Worm (Caenorhabditis elegans): ENCODE measurements around the gene ergi-3.
A peak's percentile ranks its signal among the peaks of the same experiment; 100 is the strongest.

ergi-3 gene

DNA sequence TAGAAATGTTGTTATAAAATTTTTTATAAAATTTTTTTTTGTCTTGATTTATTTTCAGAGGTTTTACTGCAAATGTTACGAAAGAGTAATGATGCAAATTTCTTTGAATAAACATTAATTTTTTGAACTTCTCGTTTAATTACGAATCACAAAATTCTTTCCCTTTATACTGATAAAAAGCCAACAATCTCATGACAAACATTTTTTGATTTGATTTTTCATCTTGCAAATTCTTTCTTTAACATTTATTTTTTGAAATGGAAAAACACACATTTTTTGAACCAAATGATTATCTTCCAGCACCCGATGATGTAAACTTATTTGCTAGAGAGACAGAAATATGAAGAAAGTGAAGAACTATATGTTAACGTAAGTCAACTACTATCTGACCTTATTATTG, 3.6 kb upstream of the ergi-3 start, which contains the start of gene K09E9.1:
Gene K09E9.1 (plus strand): TSS at position 301 of the 400 bp plus-strand sequence.
- TF ChIP-seq unc-130 (tag; optimal IDR thresholded peaks at IDR 0.05) (no peak), dpl-1 (GFP tag; optimal IDR thresholded peaks at IDR 0.05) (no peak), elt-2 (tag; optimal IDR thresholded peaks at IDR 0.05) (no peak)

DNA sequence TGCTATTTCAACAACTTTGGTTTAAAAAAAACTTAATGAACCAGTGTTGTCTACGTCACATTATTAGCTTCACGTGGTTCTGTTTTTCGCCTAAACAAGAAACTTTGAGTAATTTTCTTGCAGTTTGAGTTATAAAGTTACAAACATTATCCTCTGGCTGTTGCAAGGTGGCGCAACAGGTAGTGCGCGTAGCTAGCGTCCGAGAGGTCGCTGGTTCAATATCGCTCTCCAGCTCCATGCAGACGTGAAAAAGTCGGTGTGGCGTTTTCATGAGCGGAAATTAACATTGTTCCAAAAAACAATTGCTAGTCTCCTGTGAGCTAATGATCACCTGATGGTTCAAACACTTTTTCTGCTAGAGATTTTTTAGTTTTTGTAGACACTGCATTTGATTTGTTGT, 2.7 kb upstream of the ergi-3 start:
- TF ChIP-seq lin-14 (GFP tag; optimal IDR thresholded peaks at IDR 0.05) (peak; percentile 34), swsn-7 (tag; optimal IDR thresholded peaks at IDR 0.05) (peak; percentile 11), lir-3 (tag; optimal IDR thresholded peaks at IDR 0.05; ENCODE audit: poor library complexity) (peak; percentile 1), lin-35 (GFP tag; optimal IDR thresholded peaks at IDR 0.05) (peak in 1 of 2 experiments; percentile 27), nhr-20 (tag; optimal IDR thresholded peaks at IDR 0.05) (peak; percentile 32), elt-2 (tag; optimal IDR thresholded peaks at IDR 0.05) (peak; percentile 37), lin-13 (GFP tag; optimal IDR thresholded peaks at IDR 0.05) (no peak), nhr-71 (tag; optimal IDR thresholded peaks at IDR 0.05) (peak; percentile 61), nhr-85 (tag) (peak; percentile 76), nhr-47 (tag; optimal IDR thresholded peaks at IDR 0.05) (peak; percentile 59), mep-1 (tag; optimal IDR thresholded peaks at IDR 0.05) (peak; percentile 37), jun-1 (tag; optimal IDR thresholded peaks at IDR 0.05) (no peak), fkh-8 (tag; optimal IDR thresholded peaks at IDR 0.05) (peak; percentile 62), snu-23 (GFP tag; optimal IDR thresholded peaks at IDR 0.05) (peak; percentile 50), nhr-90 (tag; optimal IDR thresholded peaks at IDR 0.05; ENCODE audit: poor library complexity) (peak; percentile 28), nhr-19 (GFP tag; conservative IDR thresholded peaks at IDR 0.05) (peak; percentile 36), ztf-11 (tag; optimal IDR thresholded peaks at IDR 0.05) (no peak), rnt-1 (tag; optimal IDR thresholded peaks at IDR 0.05) (peak; percentile 36), aha-1 (tag; optimal IDR thresholded peaks at IDR 0.05) (no peak)

DNA sequence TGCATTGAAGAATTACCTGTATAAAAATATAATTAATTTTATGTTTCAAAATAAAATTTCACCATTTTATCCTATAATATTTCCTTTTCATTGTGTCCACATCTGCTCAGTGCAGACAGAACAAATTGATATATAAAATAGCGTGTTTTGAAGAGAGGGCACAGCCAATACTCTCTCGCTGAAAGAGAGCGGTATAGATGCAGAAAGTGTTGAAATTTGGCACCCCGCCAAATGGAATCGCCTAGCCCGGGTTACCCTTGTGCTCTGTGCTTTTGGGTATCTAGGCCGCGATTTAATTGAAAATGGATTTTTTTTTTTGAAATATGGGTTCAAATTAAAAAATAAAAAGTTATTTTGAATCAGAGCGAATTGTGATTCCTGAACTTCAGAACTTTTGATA, 615 bp upstream of the ergi-3 start:
- TF ChIP-seq dpl-1 (GFP tag; optimal IDR thresholded peaks at IDR 0.05) (no peak), efl-1 (optimal IDR thresholded peaks at IDR 0.05) (peak in 1 of 2 experiments; percentile 21), efl-1 (GFP tag; optimal IDR thresholded peaks at IDR 0.05 in 1 of 2) (no peak), ceh-82 (tag; optimal IDR thresholded peaks at IDR 0.05) (peak in 2 of 3 experiments; percentile 4 to 46), lin-39 (tag; optimal IDR thresholded peaks at IDR 0.05) (no peak), nhr-12 (tag; optimal IDR thresholded peaks at IDR 0.05) (no peak), nhr-11 (tag; optimal IDR thresholded peaks at IDR 0.05) (no peak), sptf-1 (tag; optimal IDR thresholded peaks at IDR 0.05) (no peak), nhr-84 (tag; optimal IDR thresholded peaks at IDR 0.05) (no peak), swsn-7 (tag; optimal IDR thresholded peaks at IDR 0.05) (peak; percentile 15), skn-1 (tag; optimal IDR thresholded peaks at IDR 0.05) (peak; percentile 58), nhr-20 (tag; optimal IDR thresholded peaks at IDR 0.05) (no peak), ztf-11 (tag; optimal IDR thresholded peaks at IDR 0.05) (no peak), sup-37 (GFP tag; optimal IDR thresholded peaks at IDR 0.05) (no peak), xbp-1 (tag; optimal IDR thresholded peaks at IDR 0.05) (no peak), fkh-4 (tag; optimal IDR thresholded peaks at IDR 0.05; ENCODE audit: borderline replicate concordance) (no peak), C34B4.2 (tag; optimal IDR thresholded peaks at IDR 0.05) (no peak), fkh-8 (tag; optimal IDR thresholded peaks at IDR 0.05) (peak; percentile 44), lin-35 (GFP tag; optimal IDR thresholded peaks at IDR 0.05) (no peak), lin-13 (GFP tag; optimal IDR thresholded peaks at IDR 0.05) (no peak), lsy-2 (tag; optimal IDR thresholded peaks at IDR 0.05) (peak in 1 of 2 experiments; percentile 36), ztf-4 (tag; optimal IDR thresholded peaks at IDR 0.05) (no peak), alr-1 (tag; optimal IDR thresholded peaks at IDR 0.05; ENCODE audit: borderline replicate concordance) (no peak), ama-1 (optimal IDR thresholded peaks at IDR 0.05) (no peak), nhr-47 (tag; optimal IDR thresholded peaks at IDR 0.05) (peak; percentile 41), unc-86 (tag; optimal IDR thresholded peaks at IDR 0.05) (no peak), rnt-1 (tag; optimal IDR thresholded peaks at IDR 0.05) (no peak), snu-23 (GFP tag; optimal IDR thresholded peaks at IDR 0.05) (peak; percentile 16), isw-1 (GFP tag; IDR thresholded peaks at IDR 0.05) (no peak), aha-1 (tag; optimal IDR thresholded peaks at IDR 0.05) (no peak), elt-2 (tag; optimal IDR thresholded peaks at IDR 0.05) (no peak), ets-5 (GFP tag; IDR thresholded peaks at IDR 0.05) (no peak), mef-2 (tag; optimal IDR thresholded peaks at IDR 0.05) (no peak), unc-130 (tag; optimal IDR thresholded peaks at IDR 0.05) (no peak), unc-30 (tag; optimal IDR thresholded peaks at IDR 0.05) (no peak), mep-1 (tag; optimal IDR thresholded peaks at IDR 0.05) (peak; percentile 29), fos-1 (tag; optimal IDR thresholded peaks at IDR 0.05) (no peak), nhr-71 (tag; optimal IDR thresholded peaks at IDR 0.05) (peak; percentile 49), vab-15 (tag; optimal IDR thresholded peaks at IDR 0.05) (no peak), lin-15B (tag; optimal IDR thresholded peaks at IDR 0.05) (no peak), nhr-19 (GFP tag; conservative IDR thresholded peaks at IDR 0.05) (no peak), Y116A8C.19 (tag; optimal IDR thresholded peaks at IDR 0.05; ENCODE audit: borderline replicate concordance) (no peak), lin-14 (GFP tag; optimal IDR thresholded peaks at IDR 0.05) (peak; percentile 64)
